Worm (Caenorhabditis elegans) whole organism, mixed stage, embryonic: ENCODE data around the gene spl-1.

Source experiments
- M03D4.4 ChIP-seq: sonication (generic microtip); optimal IDR thresholded peaks from 2 replicates; lab custom pipeline; 2017; ENCODE audit warnings: mild to moderate bottlenecking, missing genetic modification characterization, missing compliant biosample characterization
- blmp-1 ChIP-seq: fragments of 150-350 bp; optimal IDR thresholded peaks from 2 replicates; lab custom pipeline; 2014; ENCODE audit warnings: missing biosample characterization, missing genetic modification characterization
- ceh-39 ChIP-seq: fragments of 150-350 bp; optimal IDR thresholded peaks from 2 replicates; lab custom pipeline; 2014; ENCODE audit warnings: missing biosample characterization, missing genetic modification characterization
- ceh-43 ChIP-seq: fragments of 200-800 bp; sonication (Bioruptor generic); optimal IDR thresholded peaks from 2 replicates; lab custom pipeline; 2018; ENCODE audit warnings: mild to moderate bottlenecking, missing genetic modification characterization, moderate library complexity, missing compliant biosample characterization
- ceh-83 ChIP-seq: fragments of 200-800 bp; sonication (Bioruptor generic); optimal IDR thresholded peaks from 2 replicates; lab custom pipeline; 2018; ENCODE audit warnings: mild to moderate bottlenecking, missing genetic modification characterization, missing compliant biosample characterization
- ces-1 ChIP-seq: fragments of 150-350 bp; optimal IDR thresholded peaks from 2 replicates; lab custom pipeline; 2014; ENCODE audit warnings: missing biosample characterization, missing genetic modification reagents, missing genetic modification characterization
- elt-1 ChIP-seq: sonication (generic microtip); optimal IDR thresholded peaks from 2 replicates; lab custom pipeline; 2017; ENCODE audit warnings: missing genetic modification characterization, mild to moderate bottlenecking, missing compliant biosample characterization, antibody characterized with exemption, moderate library complexity, borderline replicate concordance; ENCODE audit not compliant: insufficient read depth
- flh-1 ChIP-seq: fragments of 200-800 bp; sonication (Bioruptor generic); optimal IDR thresholded peaks from 2 replicates; lab custom pipeline; 2018; ENCODE audit warnings: mild to moderate bottlenecking, missing genetic modification characterization, moderate library complexity, missing compliant biosample characterization
- ham-2 ChIP-seq: fragments of 200-800 bp; sonication (Bioruptor generic); optimal IDR thresholded peaks from 2 replicates; lab custom pipeline; 2018; ENCODE audit warnings: mild to moderate bottlenecking, missing genetic modification characterization, missing compliant biosample characterization
- hlh-1 ChIP-seq: fragments of 150-350 bp; optimal IDR thresholded peaks from 2 replicates; lab custom pipeline; 2014; ENCODE audit warnings: missing biosample characterization, missing genetic modification reagents, missing genetic modification characterization
- lin-13 ChIP-seq: fragments of 150-350 bp; optimal IDR thresholded peaks from 2 replicates; lab custom pipeline; 2014; ENCODE audit warnings: missing biosample characterization, missing genetic modification characterization
- lin-32 ChIP-seq: fragments of 200-800 bp; sonication (Bioruptor generic); optimal IDR thresholded peaks from 2 replicates; lab custom pipeline; 2018; ENCODE audit warnings: mild to moderate bottlenecking, missing genetic modification characterization, missing compliant biosample characterization
- lsy-2 ChIP-seq: fragments of 150-350 bp; optimal IDR thresholded peaks from 2 replicates; lab custom pipeline; 2014; ENCODE audit warnings: missing biosample characterization, missing genetic modification characterization
- mab-5 ChIP-seq: fragments of 150-350 bp; optimal IDR thresholded peaks from 2 replicates; lab custom pipeline; 2014; ENCODE audit warnings: missing biosample characterization, missing genetic modification characterization
- mep-1 ChIP-seq: fragments of 150-350 bp; optimal IDR thresholded peaks from 2 replicates; lab custom pipeline; 2017; ENCODE audit warnings: missing biosample characterization, missing genetic modification reagents, missing genetic modification characterization, inconsistent platforms
- mls-2 ChIP-seq: sonication (generic microtip); optimal IDR thresholded peaks from 2 replicates; lab custom pipeline; 2016; ENCODE audit warnings: mild to moderate bottlenecking, missing genetic modification characterization, moderate library complexity, missing compliant biosample characterization
- nhr-2 ChIP-seq: fragments of 150-350 bp; optimal IDR thresholded peaks from 2 replicates; lab custom pipeline; 2014; ENCODE audit warnings: missing biosample characterization, missing genetic modification characterization
- nhr-237 ChIP-seq: fragments of 150-350 bp; optimal IDR thresholded peaks from 2 replicates; lab custom pipeline; 2014; ENCODE audit warnings: missing biosample characterization, missing genetic modification characterization
- nhr-28 ChIP-seq: fragments of 150-350 bp; optimal IDR thresholded peaks from 2 replicates; lab custom pipeline; 2014; ENCODE audit warnings: missing biosample characterization, missing genetic modification characterization
- nhr-76 ChIP-seq: sonication (generic microtip); optimal IDR thresholded peaks from 2 replicates; lab custom pipeline; 2017; ENCODE audit warnings: missing biosample characterization, missing genetic modification characterization
- pha-4 ChIP-seq: fragments of 150-350 bp; optimal IDR thresholded peaks from 2 replicates; lab custom pipeline; 2018; ENCODE audit warnings: missing biosample characterization, missing genetic modification reagents, missing genetic modification characterization
- sem-2 ChIP-seq: fragments of 200-800 bp; sonication (Bioruptor generic); optimal IDR thresholded peaks from 2 replicates; lab custom pipeline; 2018; ENCODE audit warnings: mild to moderate bottlenecking, missing genetic modification characterization, missing compliant biosample characterization
- snpc-4 ChIP-seq: fragments of 150-350 bp; optimal IDR thresholded peaks from 2 replicates; lab custom pipeline; 2014; ENCODE audit warnings: missing biosample characterization, missing genetic modification characterization
- sptf-1 ChIP-seq: sonication (generic microtip); optimal IDR thresholded peaks from 2 replicates; lab custom pipeline; 2017; ENCODE audit warnings: mild to moderate bottlenecking, missing genetic modification characterization, moderate library complexity, missing compliant biosample characterization
- tbx-8 ChIP-seq: fragments of 200-800 bp; sonication (Bioruptor generic); optimal IDR thresholded peaks from 2 replicates; lab custom pipeline; 2018; ENCODE audit warnings: mild to moderate bottlenecking, missing genetic modification characterization, moderate library complexity, missing compliant biosample characterization
- unc-120 ChIP-seq: sonication (generic microtip); optimal IDR thresholded peaks from 2 replicates; lab custom pipeline; 2017; ENCODE audit warnings: missing genetic modification characterization, missing compliant biosample characterization; ENCODE audit not compliant: poor library complexity, severe bottlenecking
- unc-39 ChIP-seq: fragments of 150-350 bp; optimal IDR thresholded peaks from 2 replicates; lab custom pipeline; 2014; ENCODE audit warnings: missing biosample characterization, missing genetic modification characterization
- unc-62 ChIP-seq: fragments of 150-350 bp; optimal IDR thresholded peaks from 2 replicates; lab custom pipeline; 2014; ENCODE audit warnings: missing biosample characterization, missing genetic modification reagents, missing genetic modification characterization
- ztf-11 ChIP-seq: fragments of 150-350 bp; optimal IDR thresholded peaks from 2 replicates; lab custom pipeline; 2014; ENCODE audit warnings: missing biosample characterization, missing genetic modification characterization

spl-1 gene

ce11 chrIV:425995-426394, 43.0 kb upstream of the spl-1 start, which contains the start of gene garr-1:
Gene garr-1, plus strand, starts transcription at chrIV:426168.
- no peak for TF ChIP-seq nhr-2 (tag; lab: Kevin White, UChicago)
- no peak for TF ChIP-seq tbx-8 (GFP tag; lab: Kevin White, UChicago)
- no peak for TF ChIP-seq sem-2 (GFP tag; lab: Kevin White, UChicago)
- no peak for TF ChIP-seq ces-1 (GFP tag; lab: Kevin White, UChicago)
- TF ChIP-seq flh-1 (GFP tag; lab: Kevin White, UChicago) = no peak
- no peak for TF ChIP-seq nhr-28 (tag; lab: Kevin White, UChicago)
- no peak for TF ChIP-seq lin-13 (tag; lab: Kevin White, UChicago)
- no peak for TF ChIP-seq mab-5 (tag; lab: Kevin White, UChicago)
- no peak for TF ChIP-seq nhr-76 (tag; lab: Kevin White, UChicago)
- TF ChIP-seq blmp-1 (tag; lab: Kevin White, UChicago) = no peak
- no peak for TF ChIP-seq ztf-11 (tag; lab: Kevin White, UChicago)
- TF ChIP-seq ceh-83 (GFP tag; lab: Kevin White, UChicago) = no peak
- no peak for TF ChIP-seq M03D4.4 (tag; lab: Kevin White, UChicago)
- TF ChIP-seq ham-2 = no peak

DNA sequence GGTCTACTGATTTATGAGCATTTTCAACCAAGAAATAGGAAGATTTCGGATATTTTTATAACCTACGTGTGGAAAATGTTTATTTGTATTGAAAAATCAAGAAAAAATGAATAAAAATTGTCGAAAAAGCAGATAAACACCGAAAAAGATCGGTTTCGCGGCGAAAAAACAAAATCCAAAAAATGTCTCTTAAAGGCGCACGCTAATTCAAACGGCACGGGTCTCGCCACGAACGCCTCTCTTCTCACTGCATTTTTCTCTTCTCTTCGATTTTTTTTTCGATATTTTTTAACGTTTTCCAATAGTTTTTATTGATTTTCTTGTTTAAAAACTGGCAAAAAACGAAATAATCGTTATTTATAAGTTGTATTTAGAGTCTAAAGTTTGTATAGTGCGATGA, 42.6 kb upstream of the spl-1 start:
- TF ChIP-seq lsy-2 (tag; lab: Kevin White, UChicago) (peak; percentile 54), mep-1 (tag; lab: Kevin White, UChicago) (peak; percentile 48), unc-120 (tag; lab: Kevin White, UChicago) (peak; percentile 27), nhr-76 (tag; lab: Kevin White, UChicago) (no peak), snpc-4 (tag; lab: Kevin White, UChicago) (no peak), nhr-237 (tag; lab: Kevin White, UChicago) (peak; percentile 2), ces-1 (GFP tag; lab: Kevin White, UChicago) (peak; percentile 40), blmp-1 (tag; lab: Kevin White, UChicago) (no peak), hlh-1 (tag; lab: Kevin White, UChicago) (no peak), ceh-39 (tag; lab: Kevin White, UChicago) (peak; percentile 58), sem-2 (GFP tag; lab: Kevin White, UChicago) (no peak)

DNA sequence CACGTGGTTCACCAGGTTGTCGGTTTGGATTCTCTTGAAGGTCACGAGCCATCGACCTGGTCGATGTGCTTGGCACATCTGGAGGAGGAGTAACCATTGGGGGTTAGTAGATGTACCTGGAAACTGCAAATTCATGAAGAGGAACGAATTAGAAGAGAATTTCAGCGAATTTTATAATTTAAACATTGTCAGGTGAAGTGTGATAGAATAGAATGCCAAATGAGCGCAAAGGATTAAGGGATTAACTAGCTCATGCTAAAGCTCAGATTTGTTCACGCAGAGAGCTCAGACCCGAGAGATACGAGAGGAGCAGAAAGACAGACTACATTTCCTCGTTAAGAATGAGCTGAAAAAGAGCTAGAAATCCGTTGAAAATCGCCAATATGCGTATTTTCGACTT, 42.1 kb upstream of the spl-1 start, which contains the start of gene daf-18:
daf-18 (minus strand) TSS at position 126 of the 400 bp plus-strand sequence.
- TF ChIP-seq ceh-39 (tag; lab: Kevin White, UChicago) (no peak), nhr-237 (tag; lab: Kevin White, UChicago) (no peak), mls-2 (tag; lab: Kevin White, UChicago) (no peak), unc-62 (GFP tag; lab: Kevin White, UChicago) (no peak), lin-32 (no peak), pha-4 (tag; lab: Kevin White, UChicago) (no peak)

DNA sequence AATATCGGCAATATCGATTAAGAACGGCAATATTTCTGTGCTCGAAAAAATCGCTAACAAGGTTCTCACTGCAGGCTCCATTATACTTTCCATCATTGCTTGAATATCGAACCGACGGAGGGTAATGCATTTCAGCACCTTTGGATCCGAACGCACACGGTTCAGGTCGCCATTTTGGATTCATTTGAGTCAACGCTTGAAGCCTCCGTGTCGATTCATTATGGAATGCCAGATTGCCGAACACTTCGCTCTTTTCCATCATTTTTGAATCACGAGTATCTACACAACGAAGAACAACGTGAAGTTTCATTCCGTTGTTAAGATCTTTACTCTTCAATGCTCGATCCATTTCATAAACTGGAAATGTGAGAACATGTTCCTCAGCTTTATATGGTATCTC, 39.1 kb upstream of the spl-1 start:
- no peak for TF ChIP-seq ceh-39 (tag; lab: Kevin White, UChicago)
- no peak for TF ChIP-seq ceh-83 (GFP tag; lab: Kevin White, UChicago)
- TF ChIP-seq ces-1 (GFP tag; lab: Kevin White, UChicago) = no peak
- TF ChIP-seq hlh-1 (tag; lab: Kevin White, UChicago) = no peak
- TF ChIP-seq ztf-11 (tag; lab: Kevin White, UChicago) = no peak
- no peak for TF ChIP-seq blmp-1 (tag; lab: Kevin White, UChicago)
- TF ChIP-seq tbx-8 (GFP tag; lab: Kevin White, UChicago) = no peak
- TF ChIP-seq unc-39 (tag; lab: Kevin White, UChicago) = no peak
- no peak for TF ChIP-seq sptf-1 (tag; lab: Kevin White, UChicago)
- TF ChIP-seq pha-4 (tag; lab: Kevin White, UChicago) = no peak
- no peak for TF ChIP-seq sem-2 (GFP tag; lab: Kevin White, UChicago)
- no peak for TF ChIP-seq nhr-76 (tag; lab: Kevin White, UChicago)
- no peak for TF ChIP-seq ham-2

DNA sequence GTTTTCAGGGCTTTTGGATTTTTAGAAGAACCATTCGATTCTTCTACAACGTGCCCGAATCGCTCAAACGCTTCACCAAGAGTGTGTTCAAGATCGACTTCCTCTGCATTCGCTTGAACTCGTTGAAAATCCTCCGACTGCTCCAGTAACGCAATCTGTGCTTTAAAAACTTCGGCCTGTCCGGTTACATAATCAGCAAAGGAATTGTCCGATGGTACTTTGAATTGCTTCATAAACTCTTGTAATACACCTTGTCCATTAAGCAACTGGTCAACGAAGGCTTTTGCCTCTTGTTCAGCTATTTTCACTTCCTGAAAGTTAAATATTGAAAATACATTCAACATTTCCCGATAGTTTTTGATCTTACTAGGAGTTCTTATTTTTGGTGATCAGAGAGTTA, 37.7 kb upstream of the spl-1 start:
- TF ChIP-seq lin-32 (no peak), flh-1 (GFP tag; lab: Kevin White, UChicago) (no peak), elt-1 (tag; lab: Kevin White, UChicago) (no peak), ceh-43 (GFP tag; lab: Kevin White, UChicago) (no peak)
